Worm (Caenorhabditis elegans) whole organism, young adult: Measurements from ENCODE around the gene mcm-10.

Experiments used
- B0336.3 ChIP-seq: fragments of 200-800 bp; sonication (Bioruptor generic); IDR thresholded peaks from 2 replicates; pipeline ENCODE4 v1.3.6; 2022; ENCODE audit warnings: missing genetic modification characterization, missing compliant biosample characterization
- C17E4.6 ChIP-seq: fragments of 200-800 bp; sonication (Bioruptor generic); IDR thresholded peaks from 2 replicates; pipeline ENCODE4 v1.3.6; 2022; ENCODE audit warnings: missing genetic modification reagents, missing genetic modification characterization, missing compliant biosample characterization
- F33H1.4 ChIP-seq: fragments of 200-800 bp; sonication (Bioruptor generic); IDR thresholded peaks from 2 replicates; pipeline ENCODE4 v1.3.6; 2022; ENCODE audit warnings: missing genetic modification reagents, missing genetic modification characterization, missing compliant biosample characterization
- F49E8.2 ChIP-seq: sonication (generic microtip); optimal IDR thresholded peaks from 3 replicates; lab custom pipeline; 2017; ENCODE audit warnings: missing genetic modification characterization, mild to moderate bottlenecking, missing compliant biosample characterization, antibody characterized with exemption, moderate library complexity; ENCODE audit not compliant: insufficient read depth
- F52B5.7 ChIP-seq: sonication (generic microtip); optimal IDR thresholded peaks from 2 replicates; lab custom pipeline; 2016; ENCODE audit warnings: mild to moderate bottlenecking, missing genetic modification characterization, missing compliant biosample characterization
- F57A8.1 ChIP-seq: fragments of 200-800 bp; sonication (Bioruptor generic); optimal IDR thresholded peaks from 2 replicates; lab custom pipeline; 2018; ENCODE audit warnings: mild to moderate bottlenecking, missing genetic modification characterization, moderate library complexity, missing compliant biosample characterization
- K11D2.4 ChIP-seq: fragments of 200-800 bp; sonication (Bioruptor generic); IDR thresholded peaks from 2 replicates; pipeline ENCODE4 v1.3.6; 2022; ENCODE audit warnings: missing genetic modification reagents, missing genetic modification characterization, missing compliant biosample characterization
- K12H6.12 ChIP-seq: fragments of 200-800 bp; sonication (Bioruptor generic); optimal IDR thresholded peaks from 2 replicates; lab custom pipeline; 2018; ENCODE audit warnings: mild to moderate bottlenecking, missing genetic modification characterization, missing compliant biosample characterization
- Y79H2A.3 ChIP-seq: fragments of 200-800 bp; sonication (Bioruptor generic); conservative IDR thresholded peaks from 2 replicates; pipeline ENCODE4 v1.3.6; 2022; ENCODE audit warnings: missing genetic modification reagents, missing genetic modification characterization, missing compliant biosample characterization
- Y95B8A.8 ChIP-seq: fragments of 200-800 bp; sonication (Bioruptor generic); IDR thresholded peaks from 2 replicates; pipeline ENCODE4 v1.3.6; 2022; ENCODE audit warnings: missing genetic modification reagents, missing genetic modification characterization, missing compliant biosample characterization
- akir-1 ChIP-seq: fragments of 200-800 bp; sonication (Bioruptor generic); optimal IDR thresholded peaks from 2 replicates; lab custom pipeline; 2018; ENCODE audit warnings: mild to moderate bottlenecking, missing genetic modification characterization, moderate library complexity, missing compliant biosample characterization
- aptf-2 ChIP-seq: fragments of 200-800 bp; sonication (Bioruptor generic); conservative IDR thresholded peaks from 2 replicates; pipeline ENCODE4 v1.3.6; 2022; ENCODE audit warnings: missing genetic modification reagents, missing genetic modification characterization, missing compliant biosample characterization
- aptf-3 ChIP-seq: fragments of 200-800 bp; sonication (Bioruptor generic); IDR thresholded peaks from 2 replicates; pipeline ENCODE4 v1.3.6; 2022; ENCODE audit warnings: missing genetic modification characterization, missing compliant biosample characterization
- atf-7 ChIP-seq: sonication (generic microtip); optimal IDR thresholded peaks from 2 replicates; lab custom pipeline; 2017; ENCODE audit warnings: mild to moderate bottlenecking, missing genetic modification characterization, missing compliant biosample characterization
- ceh-100 ChIP-seq: fragments of 200-800 bp; sonication (Bioruptor generic); IDR thresholded peaks from 2 replicates; pipeline ENCODE4 v1.3.6; 2022; ENCODE audit warnings: missing genetic modification reagents, missing genetic modification characterization, missing compliant biosample characterization
- ceh-27 ChIP-seq: fragments of 200-800 bp; sonication (Bioruptor generic); optimal IDR thresholded peaks from 2 replicates; lab custom pipeline; 2018; ENCODE audit warnings: mild to moderate bottlenecking, missing genetic modification characterization, moderate library complexity, missing compliant biosample characterization
- ceh-40 ChIP-seq: fragments of 200-800 bp; sonication (Bioruptor generic); IDR thresholded peaks from 2 replicates; pipeline ENCODE4 v1.3.6; 2022; ENCODE audit warnings: missing genetic modification characterization, missing compliant biosample characterization
- ceh-58 ChIP-seq: fragments of 200-800 bp; sonication (Bioruptor generic); IDR thresholded peaks from 2 replicates; pipeline ENCODE4 v1.3.6; 2022; ENCODE audit warnings: missing genetic modification characterization, missing compliant biosample characterization
- ceh-79 ChIP-seq: sonication (generic microtip); optimal IDR thresholded peaks from 2 replicates; lab custom pipeline; 2017; ENCODE audit warnings: mild to moderate bottlenecking, missing genetic modification characterization, missing compliant biosample characterization
- ceh-91 ChIP-seq: fragments of 200-800 bp; sonication (Bioruptor generic); IDR thresholded peaks from 2 replicates; pipeline ENCODE4 v1.3.6; 2022; ENCODE audit warnings: missing genetic modification reagents, missing genetic modification characterization, missing compliant biosample characterization
- chd-7 ChIP-seq: sonication (generic microtip); optimal IDR thresholded peaks from 2 replicates; lab custom pipeline; 2016; ENCODE audit warnings: mild to moderate bottlenecking, missing genetic modification characterization, moderate library complexity, missing compliant biosample characterization
- dpl-1 ChIP-seq: fragments of 150-350 bp; optimal IDR thresholded peaks from 2 replicates; lab custom pipeline; 2014; ENCODE audit warnings: missing biosample characterization, missing genetic modification reagents, missing genetic modification characterization
- efl-1 ChIP-seq: fragments of 150-350 bp; optimal IDR thresholded peaks from 2 replicates; lab custom pipeline; 2014; ENCODE audit warnings: missing biosample characterization, missing genetic modification reagents, missing genetic modification characterization
- fkh-3 ChIP-seq: sonication (generic microtip); optimal IDR thresholded peaks from 2 replicates; lab custom pipeline; 2016; ENCODE audit warnings: mild to moderate bottlenecking, missing genetic modification characterization, missing compliant biosample characterization
- hmg-1.2 ChIP-seq: fragments of 200-800 bp; sonication (Bioruptor generic); IDR thresholded peaks from 2 replicates; pipeline ENCODE4 v1.3.6; 2022; ENCODE audit warnings: missing genetic modification reagents, missing genetic modification characterization, missing compliant biosample characterization
- let-526 ChIP-seq: fragments of 200-800 bp; sonication (Bioruptor generic); IDR thresholded peaks from 2 replicates; pipeline ENCODE4 v1.3.6; 2022; ENCODE audit warnings: missing genetic modification reagents, missing genetic modification characterization, missing compliant biosample characterization
- lsl-1 ChIP-seq: fragments of 200-800 bp; sonication (Bioruptor generic); optimal IDR thresholded peaks from 2 replicates; lab custom pipeline; 2018; ENCODE audit warnings: mild to moderate bottlenecking, missing genetic modification characterization, moderate library complexity, missing compliant biosample characterization
- lsy-27 ChIP-seq: sonication (generic microtip); optimal IDR thresholded peaks from 2 replicates; lab custom pipeline; 2017; ENCODE audit warnings: missing genetic modification characterization, mild to moderate bottlenecking, missing compliant biosample characterization, antibody characterized with exemption, missing genotype, borderline replicate concordance; ENCODE audit not compliant: insufficient read depth
- madf-3 ChIP-seq: fragments of 200-800 bp; sonication (Bioruptor generic); IDR thresholded peaks from 2 replicates; pipeline ENCODE4 v1.3.6; 2022; ENCODE audit warnings: missing genetic modification reagents, missing genetic modification characterization, missing compliant biosample characterization
- madf-8 ChIP-seq: fragments of 200-800 bp; sonication (Bioruptor generic); conservative IDR thresholded peaks from 2 replicates; pipeline ENCODE4 v1.3.6; 2022; ENCODE audit warnings: missing genetic modification reagents, missing genetic modification characterization, missing compliant biosample characterization
- mcd-1 ChIP-seq: fragments of 200-800 bp; sonication (Bioruptor generic); IDR thresholded peaks from 2 replicates; pipeline ENCODE4 v1.3.6; 2022; ENCODE audit warnings: missing genetic modification reagents, missing genetic modification characterization, missing compliant biosample characterization
- mel-28 ChIP-seq: sonication (generic microtip); optimal IDR thresholded peaks from 2 replicates; lab custom pipeline; 2016; ENCODE audit warnings: borderline replicate concordance, mild to moderate bottlenecking, missing genetic modification characterization, missing compliant biosample characterization
- nfyb-1 ChIP-seq: fragments of 200-800 bp; sonication (Bioruptor generic); IDR thresholded peaks from 2 replicates; pipeline ENCODE4 v1.3.6; 2022; ENCODE audit warnings: missing genetic modification reagents, missing genetic modification characterization, missing compliant biosample characterization
- nhr-179 ChIP-seq: sonication (generic microtip); optimal IDR thresholded peaks from 2 replicates; lab custom pipeline; 2016; ENCODE audit warnings: mild to moderate bottlenecking, missing genetic modification characterization, missing compliant biosample characterization
- nhr-90 ChIP-seq: sonication (generic microtip); optimal IDR thresholded peaks from 2 replicates; lab custom pipeline; 2016; ENCODE audit warnings: missing genotype, mild to moderate bottlenecking, missing genetic modification characterization, missing compliant biosample characterization
- pbrm-1 ChIP-seq: fragments of 200-800 bp; sonication (Bioruptor generic); IDR thresholded peaks from 2 replicates; pipeline ENCODE4 v1.3.6; 2022; ENCODE audit warnings: missing genetic modification reagents, missing genetic modification characterization, missing compliant biosample characterization
- rcor-1 ChIP-seq: fragments of 200-800 bp; sonication (Bioruptor generic); IDR thresholded peaks from 2 replicates; pipeline ENCODE4 v1.3.6; 2022; ENCODE audit warnings: missing genetic modification reagents, missing genetic modification characterization, missing compliant biosample characterization
- sdz-38 ChIP-seq: sonication (generic microtip); optimal IDR thresholded peaks from 2 replicates; lab custom pipeline; 2016; ENCODE audit warnings: missing genotype, missing genetic modification characterization, missing compliant biosample characterization
- snpc-1.3 ChIP-seq: sonication (generic microtip); optimal IDR thresholded peaks from 2 replicates; lab custom pipeline; 2017; ENCODE audit warnings: missing genetic modification characterization, mild to moderate bottlenecking, missing compliant biosample characterization, antibody characterized with exemption, moderate library complexity, missing genotype, missing genetic modification reagents; ENCODE audit not compliant: insufficient read depth
- sptf-2 ChIP-seq: fragments of 200-800 bp; sonication (Bioruptor generic); optimal IDR thresholded peaks from 2 replicates; lab custom pipeline; 2018; ENCODE audit warnings: mild to moderate bottlenecking, missing genetic modification characterization, missing compliant biosample characterization
- tbp1 ChIP-seq: fragments of 200-800 bp; sonication (Bioruptor generic); optimal IDR thresholded peaks from 2 replicates; lab custom pipeline; 2018; ENCODE audit warnings: mild to moderate bottlenecking, missing genetic modification characterization, missing compliant biosample characterization
- tlf-1 ChIP-seq: fragments of 200-800 bp; sonication (Bioruptor generic); optimal IDR thresholded peaks from 2 replicates; lab custom pipeline; 2018; ENCODE audit warnings: mild to moderate bottlenecking, missing genetic modification characterization, missing compliant biosample characterization
- unc-130 ChIP-seq: sonication (generic microtip); optimal IDR thresholded peaks from 2 replicates; lab custom pipeline; 2016; ENCODE audit warnings: missing genetic modification reagents, missing genetic modification characterization, missing compliant biosample characterization
- unc-62 ChIP-seq: fragments of 150-350 bp; optimal IDR thresholded peaks from 2 replicates; lab custom pipeline; 2014; ENCODE audit warnings: missing biosample characterization, missing genetic modification reagents, missing genetic modification characterization
- zfh-2 ChIP-seq: fragments of 200-800 bp; sonication (Bioruptor generic); conservative IDR thresholded peaks from 2 replicates; pipeline ENCODE4 v1.3.6; 2022; ENCODE audit warnings: missing genetic modification reagents, missing genetic modification characterization, missing compliant biosample characterization
- zim-3 ChIP-seq: sonication (generic microtip); optimal IDR thresholded peaks from 2 replicates; lab custom pipeline; 2017; ENCODE audit warnings: mild to moderate bottlenecking, missing genetic modification characterization, moderate library complexity, missing compliant biosample characterization
- ztf-25 ChIP-seq: fragments of 200-800 bp; sonication (Bioruptor generic); IDR thresholded peaks from 2 replicates; pipeline ENCODE4 v1.3.6; 2022; ENCODE audit warnings: missing genetic modification reagents, missing genetic modification characterization, missing compliant biosample characterization

mcm-10 gene

DNA sequence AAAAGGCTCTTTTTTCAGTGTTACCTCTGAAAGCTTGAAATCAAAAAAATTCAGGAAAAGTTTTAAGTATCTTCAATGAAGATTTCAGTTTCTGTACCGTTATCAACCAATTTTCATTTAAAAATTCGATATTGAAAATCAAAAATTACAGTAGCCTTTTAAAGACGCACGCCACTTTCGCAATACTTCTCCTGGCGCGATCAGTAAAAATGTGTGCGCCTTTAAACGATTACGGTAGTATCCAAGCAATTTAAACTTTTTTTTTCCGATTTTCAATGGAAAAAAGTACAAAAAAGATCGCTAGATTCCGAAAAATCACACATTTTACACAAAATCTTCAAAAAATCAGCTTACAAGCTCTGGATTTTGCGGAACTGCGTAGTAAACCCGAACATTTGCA is 27.5 kb upstream of the mcm-10 start (continued):
- TF ChIP-seq aptf-2 (GFP tag; lab: Robert Waterston, UW) (0 out of 2 replicates have a peak, but pooled peaks have one; percentile 31), nfyb-1 (GFP tag; lab: Robert Waterston, UW) (no peak), madf-8 (GFP tag; lab: Robert Waterston, UW) (peak; percentile 85), F49E8.2 (tag; lab: Kevin White, UChicago) (peak; percentile 63), tlf-1 (GFP tag; lab: Kevin White, UChicago) (no peak), F33H1.4 (GFP tag; lab: Robert Waterston, UW) (peak; percentile 86), F57A8.1 (GFP tag; lab: Kevin White, UChicago) (no peak), Y79H2A.3 (GFP tag; lab: Robert Waterston, UW) (0 out of 2 replicates have a peak, but pooled peaks have one; percentile 15), C17E4.6 (GFP tag; lab: Robert Waterston, UW) (peak; percentile 49; the same call in 1 of the 2 replicates), fkh-3 (no peak), mcd-1 (GFP tag; lab: Robert Waterston, UW) (peak; percentile 24; the same call in 1 of the 2 replicates), ceh-91 (GFP tag; lab: Robert Waterston, UW) (peak; percentile 74)

DNA sequence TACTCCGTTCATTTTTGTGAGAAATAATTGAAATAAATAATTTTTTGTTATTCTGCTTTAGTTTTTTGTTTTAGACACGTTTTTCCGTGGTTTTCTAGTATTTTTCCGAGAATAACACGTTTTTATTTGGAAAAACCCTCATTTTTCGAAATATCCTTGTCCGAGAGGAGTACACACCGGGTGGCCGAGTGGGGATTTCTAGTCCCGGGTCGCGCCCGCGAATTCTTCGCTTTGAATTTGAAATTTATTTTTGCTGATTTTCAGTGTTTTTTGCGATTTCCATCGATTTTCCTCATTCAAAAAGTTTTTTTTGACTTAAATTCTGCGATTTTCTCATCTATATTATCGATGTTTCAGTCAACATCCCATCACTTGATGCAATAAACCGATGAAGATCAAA is 26.8 kb upstream of the mcm-10 start, which contains the start of the genes gly-9, mib-1 and smc-3:
Gene gly-9 (minus strand): TSS at position 27 of the 400 bp plus-strand sequence.
Gene mib-1 (minus strand): TSS at position 123 of the 400 bp plus-strand sequence.
Gene smc-3 (plus strand): TSS at position 351 of the 400 bp plus-strand sequence.
- TF ChIP-seq ceh-91 (GFP tag; lab: Robert Waterston, UW): peak; percentile 42
- peak; percentile 45 for TF ChIP-seq lsl-1 (GFP tag; lab: Kevin White, UChicago)
- 0 out of 2 replicates have a peak, but pooled peaks have one; percentile 39 for TF ChIP-seq B0336.3
- no peak for TF ChIP-seq K11D2.4 (GFP tag; lab: Robert Waterston, UW)
- no peak for TF ChIP-seq akir-1 (GFP tag; lab: Kevin White, UChicago)
- TF ChIP-seq K12H6.12 (tag; lab: Kevin White, UChicago): peak; percentile 38
- no peak for TF ChIP-seq pbrm-1 (GFP tag; lab: Robert Waterston, UW)
- TF ChIP-seq zim-3 (tag; lab: Kevin White, UChicago): no peak
- peak; percentile 35 for TF ChIP-seq tbp1 (GFP tag; lab: Kevin White, UChicago)
- TF ChIP-seq nhr-179 (tag; lab: Kevin White, UChicago): no peak
- no peak for TF ChIP-seq unc-62
- TF ChIP-seq unc-130 (GFP tag; lab: Kevin White, UChicago): peak; percentile 71
- no peak for TF ChIP-seq snpc-1.3
- no peak for TF ChIP-seq nfyb-1 (GFP tag; lab: Robert Waterston, UW)
- no peak for TF ChIP-seq madf-3 (GFP tag; lab: Robert Waterston, UW)
- no peak for TF ChIP-seq ceh-40 (GFP tag; lab: Robert Waterston, UW)
- peak; percentile 69 for TF ChIP-seq ceh-100 (GFP tag; lab: Robert Waterston, UW)
- TF ChIP-seq efl-1 (GFP tag; lab: Kevin White, UChicago): peak; percentile 73
- no peak for TF ChIP-seq sdz-38 (tag; lab: Kevin White, UChicago)
- no peak for TF ChIP-seq sptf-2 (GFP tag; lab: Kevin White, UChicago)
- no peak for TF ChIP-seq zfh-2 (GFP tag; lab: Robert Waterston, UW)
- peak; percentile 13 for TF ChIP-seq F52B5.7 (tag; lab: Kevin White, UChicago)
- TF ChIP-seq atf-7 (tag; lab: Kevin White, UChicago): no peak
- TF ChIP-seq Y95B8A.8 (GFP tag; lab: Robert Waterston, UW): no peak
- no peak for TF ChIP-seq ceh-58
- TF ChIP-seq ceh-27 (GFP tag; lab: Kevin White, UChicago): peak; percentile 84
- no peak for TF ChIP-seq chd-7 (tag; lab: Kevin White, UChicago)
- TF ChIP-seq dpl-1 (GFP tag; lab: Kevin White, UChicago): peak; percentile 59
- TF ChIP-seq ceh-79 (tag; lab: Kevin White, UChicago): no peak
- TF ChIP-seq let-526: 0 out of 2 replicates have a peak, but pooled peaks have one; percentile 59
- no peak for TF ChIP-seq aptf-3 (GFP tag; lab: Robert Waterston, UW)
- TF ChIP-seq mel-28: no peak
- no peak; the same call in 1 of the 2 replicates for TF ChIP-seq rcor-1
- TF ChIP-seq hmg-1.2 (GFP tag; lab: Robert Waterston, UW): peak; percentile 24; the same call in 1 of the 2 replicates
- no peak for TF ChIP-seq ztf-25 (GFP tag; lab: Robert Waterston, UW)
- peak; percentile 67 for TF ChIP-seq mcd-1 (GFP tag; lab: Robert Waterston, UW)
- no peak for TF ChIP-seq nhr-90 (tag; lab: Kevin White, UChicago)
- no peak for TF ChIP-seq lsy-27 (tag; lab: Kevin White, UChicago)
